Worm (Caenorhabditis elegans) whole organism, late embryonic: ENCODE results near the gene C07G3.8.

Experiments
- F13H6.1 ChIP-seq: sonication (generic microtip); optimal IDR thresholded peaks from 2 replicates; lab custom pipeline; 2016; ENCODE audit warnings: missing genetic modification characterization, missing compliant biosample characterization
- ama-1 ChIP-seq: fragments of 150-350 bp; optimal IDR thresholded peaks from 2 replicates; lab custom pipeline; 2014
- ceh-24 ChIP-seq: sonication (generic microtip); optimal IDR thresholded peaks from 2 replicates; lab custom pipeline; 2016; ENCODE audit warnings: mild to moderate bottlenecking, missing genetic modification characterization, missing compliant biosample characterization
- che-1 ChIP-seq: sonication (generic microtip); optimal IDR thresholded peaks from 2 replicates; lab custom pipeline; 2016; ENCODE audit warnings: mild to moderate bottlenecking, missing genetic modification characterization, missing compliant biosample characterization
- dmd-4 ChIP-seq: sonication (generic microtip); optimal IDR thresholded peaks from 2 replicates; lab custom pipeline; 2016; ENCODE audit warnings: borderline replicate concordance, missing genetic modification characterization, missing compliant biosample characterization
- fkh-10 ChIP-seq: fragments of 150-350 bp; optimal IDR thresholded peaks from 2 replicates; lab custom pipeline; 2014; ENCODE audit warnings: missing biosample characterization, missing genetic modification reagents, missing genetic modification characterization

ce11 chrV:3548798-3549197 is 46.9 kb upstream of the C07G3.8 start, which contains the start of gene srw-130:
- TF ChIP-seq ama-1 (no peak), F13H6.1 (tag; lab: Kevin White, UChicago) (no peak), dmd-4 (tag; lab: Kevin White, UChicago) (no peak), che-1 (no peak), ceh-24 (no peak), fkh-10 (GFP tag; lab: Kevin White, UChicago) (no peak)
